Worm (Caenorhabditis elegans): ENCODE measurements around the gene gpa-17.

Gene gpa-17

ce11 chrIII:2576360-2577259 is 9.7 kb upstream of the gpa-17 start (continued):
- TF ChIP-seq ztf-7 (tag; optimal IDR thresholded peaks at IDR 0.05) (no peak), Y75B8A.6 (GFP tag; IDR thresholded peaks at IDR 0.05) (no peak), zag-1 (tag; optimal IDR thresholded peaks at IDR 0.05) (no peak), php-3 (GFP tag; IDR thresholded peaks at IDR 0.05) (no peak), F44E2.7 (GFP tag; IDR thresholded peaks at IDR 0.05) (no peak), D1046.2 (GFP tag; IDR thresholded peaks at IDR 0.05) (no peak), fos-1 (tag; optimal IDR thresholded peaks at IDR 0.05) (no peak), Y48G9A.11 (GFP tag; IDR thresholded peaks at IDR 0.05) (no peak), nhr-237 (tag; optimal IDR thresholded peaks at IDR 0.05) (no peak), F49E8.2 (tag; optimal IDR thresholded peaks at IDR 0.05; ENCODE audit: borderline replicate concordance) (no peak), nhr-42 (GFP tag; IDR thresholded peaks at IDR 0.05) (no peak), F37D6.2 (tag; optimal IDR thresholded peaks at IDR 0.05) (peak; percentile 59), gei-8 (GFP tag; optimal IDR thresholded peaks at IDR 0.05) (no peak), unc-62 (GFP tag; optimal IDR thresholded peaks at IDR 0.05 in 1 of 2) (no peak), unc-62 (tag; optimal IDR thresholded peaks at IDR 0.05) (no peak), ceh-82 (tag; optimal IDR thresholded peaks at IDR 0.05) (no peak), mdl-1 (tag; optimal IDR thresholded peaks at IDR 0.05) (peak in 1 of 2 experiments; percentile 69), lin-39 (tag; optimal IDR thresholded peaks at IDR 0.05) (no peak), R02D3.7 (tag; optimal IDR thresholded peaks at IDR 0.05) (no peak), daf-8 (GFP tag; IDR thresholded peaks at IDR 0.05) (no peak), jun-1 (tag; optimal IDR thresholded peaks at IDR 0.05) (no peak), nhr-48 (tag; optimal IDR thresholded peaks at IDR 0.05) (peak; percentile 11), daf-16 (GFP tag; optimal IDR thresholded peaks at IDR 0.05) (no peak), daf-16 (tag; optimal IDR thresholded peaks at IDR 0.05) (no peak), ZK546.5 (tag; optimal IDR thresholded peaks at IDR 0.05) (no peak), egl-43 (GFP tag; IDR thresholded peaks at IDR 0.05) (no peak), duxl-1 (tag; optimal IDR thresholded peaks at IDR 0.05; ENCODE audit: poor library complexity) (no peak), nhr-102 (tag; optimal IDR thresholded peaks at IDR 0.05) (no peak), hlh-11 (tag; optimal IDR thresholded peaks at IDR 0.05) (peak; percentile 72), ces-1 (GFP tag; optimal IDR thresholded peaks at IDR 0.05) (peak; percentile 8), snpc-1.2 (GFP tag; IDR thresholded peaks at IDR 0.05) (no peak), hmg-1.1 (GFP tag; IDR thresholded peaks at IDR 0.05) (peak; percentile 74), ceh-44 (GFP tag; IDR thresholded peaks at IDR 0.05) (no peak), F10B5.3 (tag; optimal IDR thresholded peaks at IDR 0.05) (no peak), nhr-76 (tag; optimal IDR thresholded peaks at IDR 0.05) (no peak), mes-2 (tag; optimal IDR thresholded peaks at IDR 0.05; ENCODE audit: poor library complexity, severe bottlenecking) (peak; percentile 39), tag-97 (GFP tag; IDR thresholded peaks at IDR 0.05) (no peak), dmd-6 (GFP tag; IDR thresholded peaks at IDR 0.05) (peak; percentile 51), daf-19 (GFP tag; conservative IDR thresholded peaks at IDR 0.05) (no peak), hlh-30 (tag; optimal IDR thresholded peaks at IDR 0.05; ENCODE audit: insufficient read depth) (peak; percentile 66), hif-1 (tag; optimal IDR thresholded peaks at IDR 0.05) (peak in 1 of 2 experiments; percentile 59), lim-7 (GFP tag; IDR thresholded peaks at IDR 0.05) (no peak), madf-9 (GFP tag; conservative IDR thresholded peaks at IDR 0.05) (no peak), lin-15B (tag; optimal IDR thresholded peaks at IDR 0.05) (no peak), nhr-6 (tag; optimal IDR thresholded peaks at IDR 0.05) (peak; percentile 16), rbr-2 (tag; optimal IDR thresholded peaks at IDR 0.05) (peak; percentile 75), zip-11 (GFP tag; IDR thresholded peaks at IDR 0.05) (no peak), set-16 (GFP tag; IDR thresholded peaks at IDR 0.05) (no peak), cey-2 (tag; optimal IDR thresholded peaks at IDR 0.05; ENCODE audit: borderline replicate concordance, insufficient read depth) (no peak), T20F7.1 (GFP tag; optimal IDR thresholded peaks at IDR 0.05) (no peak)
